Worm (Caenorhabditis elegans): ENCODE results near the gene C24D10.49.

Gene C24D10.49

DNA sequence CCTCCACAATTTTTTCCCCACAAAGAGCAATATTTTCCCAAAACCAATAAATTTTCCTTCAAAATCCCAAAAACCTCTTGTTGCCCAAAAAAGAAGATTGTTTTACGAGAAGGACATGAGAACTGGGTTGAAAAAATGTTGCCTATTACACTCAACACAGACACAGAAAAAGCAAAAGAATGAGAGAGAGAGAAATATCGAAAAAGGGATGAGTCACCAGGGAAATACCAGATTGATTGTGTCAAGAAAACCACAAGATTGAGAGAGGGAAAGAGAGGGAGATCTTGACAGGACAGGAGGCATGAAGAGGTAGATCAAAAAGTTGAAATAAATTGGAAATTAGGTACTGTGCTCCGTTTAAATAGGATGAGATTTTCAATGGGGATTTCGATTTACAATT, 22.3 kb downstream of the C24D10.49 start:
- peak; percentile 5 to 16 for TF ChIP-seq lin-35 (GFP tag; optimal IDR thresholded peaks at IDR 0.05)
- TF ChIP-seq blmp-1 (tag; optimal IDR thresholded peaks at IDR 0.05) = peak; percentile 22
- no peak for TF ChIP-seq efl-1 (optimal IDR thresholded peaks at IDR 0.05)
- no peak for TF ChIP-seq efl-1 (GFP tag; optimal IDR thresholded peaks at IDR 0.05 in 1 of 2)
- peak; percentile 59 for TF ChIP-seq fos-1 (tag; optimal IDR thresholded peaks at IDR 0.05)
- TF ChIP-seq nhr-85 (tag) = peak; percentile 57
- no peak for TF ChIP-seq nhr-76 (tag; optimal IDR thresholded peaks at IDR 0.05)
- peak; percentile 59 for TF ChIP-seq lin-14 (GFP tag; optimal IDR thresholded peaks at IDR 0.05)

DNA sequence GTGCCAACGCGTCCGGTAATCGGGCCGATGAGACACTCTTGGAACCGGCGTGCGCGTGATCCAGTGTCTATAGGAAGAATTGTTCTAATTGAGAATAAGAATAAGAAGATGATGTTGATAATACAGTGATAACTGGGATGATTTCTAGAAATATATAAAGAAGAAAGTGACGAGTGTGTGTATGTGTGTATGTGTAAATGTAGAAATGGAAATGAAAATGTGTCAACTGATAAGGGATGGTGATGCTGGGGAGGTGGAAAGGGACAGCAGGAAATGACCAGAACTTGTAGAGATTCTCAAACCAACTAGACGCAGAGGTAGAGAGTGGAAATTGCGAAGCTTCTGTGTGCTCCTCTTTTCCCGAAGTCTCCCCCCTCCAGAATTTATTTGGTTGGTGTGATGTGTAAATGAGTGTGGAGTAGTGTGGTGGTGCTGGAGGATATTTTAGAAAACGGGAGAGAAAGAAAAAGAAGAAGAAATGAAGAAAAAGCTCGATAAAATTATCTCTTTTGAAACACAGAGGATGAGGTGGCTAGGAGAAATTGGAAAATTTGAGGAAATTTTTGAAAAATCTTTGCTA, 23.2 kb downstream of the C24D10.49 start:
- TF ChIP-seq sox-4 (tag; optimal IDR thresholded peaks at IDR 0.05) = no peak
- TF ChIP-seq irx-1 (tag; optimal IDR thresholded peaks at IDR 0.05) = no peak
- TF ChIP-seq fkh-10 (GFP tag; optimal IDR thresholded peaks at IDR 0.05) = no peak
- peak; percentile 31 for TF ChIP-seq snu-23 (GFP tag; optimal IDR thresholded peaks at IDR 0.05)
- TF ChIP-seq elt-3 (tag; optimal IDR thresholded peaks at IDR 0.05) = peak in 2 of 6 experiments; percentile 26 to 36
- no peak for TF ChIP-seq vab-15 (tag; optimal IDR thresholded peaks at IDR 0.05)
- no peak for TF ChIP-seq unc-130 (tag; optimal IDR thresholded peaks at IDR 0.05)
- peak; percentile 28 for TF ChIP-seq nhr-47 (tag; optimal IDR thresholded peaks at IDR 0.05)
- TF ChIP-seq snpc-4 (tag; optimal IDR thresholded peaks at IDR 0.05) = no peak
- peak; percentile 33 for TF ChIP-seq dsc-1 (tag; optimal IDR thresholded peaks at IDR 0.05)
- TF ChIP-seq nhr-77 (tag; optimal IDR thresholded peaks at IDR 0.05) = no peak
- peak in 1 of 3 experiments; percentile 20 for TF ChIP-seq dpl-1 (GFP tag; optimal IDR thresholded peaks at IDR 0.05)
- peak; percentile 53 for TF ChIP-seq nhr-71 (tag; optimal IDR thresholded peaks at IDR 0.05)
- peak; percentile 92 for TF ChIP-seq blmp-1 (tag; optimal IDR thresholded peaks at IDR 0.05)
- no peak for TF ChIP-seq ceh-90 (tag; optimal IDR thresholded peaks at IDR 0.05)
- TF ChIP-seq ces-1 (GFP tag; optimal IDR thresholded peaks at IDR 0.05) = no peak
- TF ChIP-seq jun-1 (tag; optimal IDR thresholded peaks at IDR 0.05) = no peak
- no peak for TF ChIP-seq aha-1 (tag; optimal IDR thresholded peaks at IDR 0.05)
- TF ChIP-seq lir-3 (tag; optimal IDR thresholded peaks at IDR 0.05; ENCODE audit: poor library complexity) = no peak
- TF ChIP-seq lsy-2 (tag; optimal IDR thresholded peaks at IDR 0.05) = peak; percentile 15 to 53
- peak; percentile 11 for TF ChIP-seq mep-1 (tag; optimal IDR thresholded peaks at IDR 0.05)
- peak in 1 of 2 experiments; percentile 16 for TF ChIP-seq ztf-11 (tag; optimal IDR thresholded peaks at IDR 0.05)
- TF ChIP-seq pag-3 (tag; optimal IDR thresholded peaks at IDR 0.05; ENCODE audit: borderline replicate concordance, insufficient read depth) = peak; percentile 4
- TF ChIP-seq fkh-4 (tag; optimal IDR thresholded peaks at IDR 0.05; ENCODE audit: borderline replicate concordance) = no peak
- no peak for TF ChIP-seq ceh-8 (GFP tag; optimal IDR thresholded peaks at IDR 0.05)
- TF ChIP-seq xbp-1 (tag; optimal IDR thresholded peaks at IDR 0.05) = no peak
- no peak for TF ChIP-seq pax-3 (tag; optimal IDR thresholded peaks at IDR 0.05)
- TF ChIP-seq efl-1 (optimal IDR thresholded peaks at IDR 0.05) = no peak
- peak in 1 of 2 experiments; percentile 90 for TF ChIP-seq efl-1 (GFP tag; optimal IDR thresholded peaks at IDR 0.05 in 1 of 2)
- TF ChIP-seq lin-14 (GFP tag; optimal IDR thresholded peaks at IDR 0.05) = peak; percentile 70
- no peak for TF ChIP-seq nhr-90 (tag; optimal IDR thresholded peaks at IDR 0.05; ENCODE audit: poor library complexity)
- TF ChIP-seq lin-35 (GFP tag; optimal IDR thresholded peaks at IDR 0.05) = peak; percentile 11 to 34
- no peak for TF ChIP-seq nhr-76 (tag; optimal IDR thresholded peaks at IDR 0.05)
- TF ChIP-seq C04F5.9 (tag; optimal IDR thresholded peaks at IDR 0.05) = no peak

DNA sequence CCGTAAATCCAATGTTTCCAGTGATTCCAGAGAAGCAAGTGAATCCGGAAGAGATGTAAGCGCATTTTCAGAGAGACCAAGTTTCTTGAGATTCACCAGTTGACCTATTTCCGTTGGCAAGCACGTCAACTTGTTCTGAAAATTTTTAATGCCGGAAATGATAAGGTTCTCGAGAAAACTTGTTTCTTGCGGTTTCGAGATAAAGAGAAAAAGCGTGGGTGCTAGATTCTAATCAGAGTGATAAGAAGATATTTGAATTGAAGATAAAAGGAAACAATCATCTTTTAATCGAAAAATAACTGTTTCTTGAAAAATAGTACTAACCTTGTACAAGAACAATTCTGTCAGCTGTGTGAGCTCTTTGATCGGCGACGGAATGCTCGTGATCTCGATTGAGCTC, 25.3 kb downstream of the C24D10.49 start:
- TF ChIP-seq elt-3 (tag; optimal IDR thresholded peaks at IDR 0.05) (peak in 3 of 6 experiments; percentile 51 to 78 (median 65)), elt-2 (tag; optimal IDR thresholded peaks at IDR 0.05) (peak; percentile 12), lin-14 (GFP tag; optimal IDR thresholded peaks at IDR 0.05) (peak; percentile 3), blmp-1 (tag; optimal IDR thresholded peaks at IDR 0.05) (peak; percentile 48), unc-62 (GFP tag; optimal IDR thresholded peaks at IDR 0.05) (no peak), swsn-7 (tag; optimal IDR thresholded peaks at IDR 0.05) (no peak)

Measured in whole organism, L1 larva.